Fruit fly (Drosophila melanogaster) whole organism, embryonic: ENCODE data around the gene Trm7-34.

Experiments
- Blimp-1 ChIP-seq: fragments of 200-800 bp; sonication (Bioruptor generic); optimal IDR thresholded peaks from 3 replicates; lab custom pipeline; 2018; ENCODE audit warnings: missing biosample characterization, missing genetic modification characterization, mild to moderate bottlenecking, moderate library complexity, missing genetic modification reagents
- CG10543 ChIP-seq: fragments of 200-800 bp; sonication (Bioruptor generic); optimal IDR thresholded peaks from 3 replicates; lab custom pipeline; 2017; ENCODE audit warnings: missing biosample characterization, mild to moderate bottlenecking, missing genetic modification characterization, moderate library complexity
- CG12071 ChIP-seq: fragments of 200-800 bp; sonication (Bioruptor generic); optimal IDR thresholded peaks from 3 replicates; lab custom pipeline; 2018; ENCODE audit warnings: missing biosample characterization, mild to moderate bottlenecking, missing genetic modification characterization
- CG12659 ChIP-seq: fragments of 200-800 bp; sonication (Bioruptor generic); optimal IDR thresholded peaks from 3 replicates; lab custom pipeline; 2017; ENCODE audit warnings: mild to moderate bottlenecking, missing biosample characterization, missing genetic modification reagents, missing genetic modification characterization
- CG13296 ChIP-seq: fragments of 200-800 bp; sonication (Bioruptor generic); optimal IDR thresholded peaks from 3 replicates; lab custom pipeline; 2018; ENCODE audit warnings: missing biosample characterization, mild to moderate bottlenecking, missing genetic modification characterization
- CG13775 ChIP-seq: fragments of 200-800 bp; sonication (Bioruptor generic); optimal IDR thresholded peaks from 3 replicates; lab custom pipeline; 2017; ENCODE audit warnings: missing biosample characterization, mild to moderate bottlenecking, missing genetic modification characterization
- CG15514 ChIP-seq: fragments of 200-800 bp; sonication (Bioruptor generic); optimal IDR thresholded peaks from 3 replicates; lab custom pipeline; 2017; ENCODE audit warnings: missing biosample characterization, missing genetic modification characterization, mild to moderate bottlenecking, moderate library complexity, missing genetic modification reagents
- CG1603 ChIP-seq: fragments of 200-800 bp; sonication (Bioruptor generic); optimal IDR thresholded peaks from 2 replicates; lab custom pipeline; 2019; ENCODE audit warnings: missing biosample characterization, mild to moderate bottlenecking, missing genetic modification characterization, moderate library complexity
- CG17359 ChIP-seq: fragments of 200-800 bp; sonication (Bioruptor generic); optimal IDR thresholded peaks from 3 replicates; lab custom pipeline; 2018; ENCODE audit warnings: missing biosample characterization, mild to moderate bottlenecking, missing genetic modification characterization, moderate library complexity
- CG17385 ChIP-seq: fragments of 200-800 bp; sonication (Bioruptor generic); optimal IDR thresholded peaks from 3 replicates; lab custom pipeline; 2018; ENCODE audit warnings: missing biosample characterization, mild to moderate bottlenecking, missing genetic modification characterization
- CG2199 ChIP-seq: fragments of 200-800 bp; sonication (Bioruptor generic); IDR thresholded peaks from 3 replicates; pipeline ENCODE4 v1.3.6; 2022; ENCODE audit warnings: missing biosample characterization, missing genetic modification characterization
- CG2712 ChIP-seq: fragments of 200-800 bp; optimal IDR thresholded peaks from 3 replicates; lab custom pipeline; 2019; ENCODE audit warnings: missing biosample characterization, mild to moderate bottlenecking, missing genetic modification characterization, moderate library complexity
- CG31224 ChIP-seq: fragments of 200-800 bp; sonication (Bioruptor generic); IDR thresholded peaks from 2 replicates; pipeline ENCODE4 v1.3.6; 2022; ENCODE audit warnings: missing biosample characterization, missing genetic modification characterization
- CG32532 ChIP-seq: fragments of 200-800 bp; sonication (Bioruptor generic); IDR thresholded peaks from 2 replicates; pipeline ENCODE4 v1.3.6; 2022; ENCODE audit warnings: missing biosample characterization, missing genetic modification characterization
- CG3995 ChIP-seq: fragments of 200-800 bp; sonication (Bioruptor generic); optimal IDR thresholded peaks from 3 replicates; lab custom pipeline; 2016; ENCODE audit warnings: missing biosample characterization, missing genetic modification characterization
- CG5245 ChIP-seq: fragments of 200-800 bp; sonication (Bioruptor generic); optimal IDR thresholded peaks from 3 replicates; lab custom pipeline; 2016; ENCODE audit warnings: missing biosample characterization, missing genetic modification characterization
- CG6689 ChIP-seq: fragments of 200-800 bp; sonication (Bioruptor generic); IDR thresholded peaks from 2 replicates; pipeline ENCODE4 v1.3.6; 2022; ENCODE audit warnings: missing biosample characterization, missing genetic modification characterization
- CG7839 ChIP-seq: fragments of 200-800 bp; sonication (Bioruptor generic); optimal IDR thresholded peaks from 3 replicates; lab custom pipeline; 2018; ENCODE audit warnings: missing biosample characterization, mild to moderate bottlenecking, missing genetic modification characterization, moderate library complexity
- CG8359 ChIP-seq: fragments of 200-800 bp; sonication (Bioruptor generic); optimal IDR thresholded peaks from 2 replicates; lab custom pipeline; 2017; ENCODE audit warnings: missing biosample characterization, mild to moderate bottlenecking, missing genetic modification characterization, borderline replicate concordance
- CG9437 ChIP-seq: fragments of 200-800 bp; sonication (Bioruptor generic); optimal IDR thresholded peaks from 2 replicates; lab custom pipeline; 2018; ENCODE audit warnings: missing biosample characterization, mild to moderate bottlenecking, missing genetic modification characterization
- Drgx ChIP-seq: fragments of 200-800 bp; sonication (Bioruptor generic); IDR thresholded peaks from 2 replicates; pipeline ENCODE4 v1.3.6; 2022; ENCODE audit warnings: missing biosample characterization, missing genetic modification characterization
- E2f2 ChIP-seq: fragments of 200-800 bp; sonication (Bioruptor generic); IDR thresholded peaks from 2 replicates; pipeline ENCODE4 v1.3.6; 2022; ENCODE audit warnings: missing biosample characterization, missing genetic modification characterization
- Ets97D ChIP-seq: fragments of 200-800 bp; sonication (Bioruptor generic); optimal IDR thresholded peaks from 3 replicates; lab custom pipeline; 2016; ENCODE audit warnings: missing biosample characterization, missing genetic modification characterization
- H15 ChIP-seq: fragments of 200-800 bp; sonication (Bioruptor generic); IDR thresholded peaks from 3 replicates; pipeline ENCODE4 v1.3.6; 2022; ENCODE audit warnings: missing biosample characterization, missing genetic modification characterization
- HLHmδ ChIP-seq: fragments of 200-800 bp; sonication (Bioruptor generic); optimal IDR thresholded peaks from 2 replicates; lab custom pipeline; 2018; ENCODE audit warnings: missing biosample characterization, mild to moderate bottlenecking, missing genetic modification characterization, moderate library complexity
- Hand ChIP-seq: fragments of 200-800 bp; sonication (Bioruptor generic); optimal IDR thresholded peaks from 2 replicates; lab custom pipeline; 2017; ENCODE audit warnings: mild to moderate bottlenecking, missing biosample characterization, missing genetic modification reagents, missing genetic modification characterization
- HmgZ ChIP-seq: fragments of 200-800 bp; sonication (Bioruptor generic); optimal IDR thresholded peaks from 2 replicates; lab custom pipeline; 2018; ENCODE audit warnings: missing biosample characterization, mild to moderate bottlenecking, missing genetic modification characterization
- Max ChIP-seq: fragments of 200-800 bp; sonication (Bioruptor generic); optimal IDR thresholded peaks from 2 replicates; lab custom pipeline; 2016; ENCODE audit warnings: missing biosample characterization, mild to moderate bottlenecking, missing genetic modification characterization
- NK7.1 ChIP-seq: fragments of 200-800 bp; sonication (Bioruptor generic); optimal IDR thresholded peaks from 3 replicates; lab custom pipeline; 2016; ENCODE audit warnings: missing biosample characterization, missing genetic modification characterization
- Six4 ChIP-seq: fragments of 200-800 bp; sonication (Bioruptor generic); optimal IDR thresholded peaks from 2 replicates; lab custom pipeline; 2016; ENCODE audit warnings: missing biosample characterization, missing genetic modification characterization
- Ssrp ChIP-seq: fragments of 200-800 bp; sonication (Bioruptor generic); optimal IDR thresholded peaks from 2 replicates; lab custom pipeline; 2018; ENCODE audit warnings: missing biosample characterization, mild to moderate bottlenecking, missing genetic modification characterization, moderate library complexity
- al ChIP-seq: fragments of 200-800 bp; sonication (Bioruptor generic); IDR thresholded peaks from 2 replicates; pipeline ENCODE4 v1.3.6; 2022; ENCODE audit warnings: missing biosample characterization, missing genetic modification characterization
- amos ChIP-seq: fragments of 200-800 bp; sonication (Bioruptor generic); IDR thresholded peaks from 2 replicates; pipeline ENCODE4 v1.3.6; 2022; ENCODE audit warnings: missing biosample characterization, missing genetic modification characterization; ENCODE audit not compliant: partially characterized antibody
- bab2 ChIP-seq: fragments of 200-800 bp; sonication (Bioruptor generic); optimal IDR thresholded peaks from 2 replicates; lab custom pipeline; 2016; ENCODE audit warnings: missing biosample characterization, missing genetic modification characterization
- bsh ChIP-seq, 2 experiments: fragments of 200-800 bp; sonication (Bioruptor generic); optimal IDR thresholded peaks; 2 replicates each; lab custom pipeline; 2017 to 2018; ENCODE audit warnings: mild to moderate bottlenecking in 2 of 2, missing biosample characterization in 2 of 2, missing genetic modification characterization in 2 of 2, moderate library complexity in 1 of 2
- eve ChIP-seq, 2 experiments: fragments of >200 bp; optimal IDR thresholded peaks; 2 replicates each; lab custom pipeline; 2017; ENCODE audit warnings: missing biosample characterization in 2 of 2, missing genetic modification characterization in 2 of 2
- fd102C ChIP-seq: fragments of 200-800 bp; sonication (Bioruptor generic); optimal IDR thresholded peaks from 2 replicates; lab custom pipeline; 2018; ENCODE audit warnings: missing biosample characterization, mild to moderate bottlenecking, missing genetic modification characterization, moderate library complexity
- gcm ChIP-seq: fragments of 200-800 bp; sonication (Bioruptor generic); optimal IDR thresholded peaks from 2 replicates; lab custom pipeline; 2019; ENCODE audit warnings: missing biosample characterization, mild to moderate bottlenecking, missing genetic modification characterization, moderate library complexity
- luna ChIP-seq: fragments of 200-800 bp; sonication (Bioruptor generic); optimal IDR thresholded peaks from 2 replicates; lab custom pipeline; 2016; ENCODE audit warnings: missing biosample characterization, missing genetic modification characterization
- mam ChIP-seq: fragments of 200-800 bp; sonication (Bioruptor generic); optimal IDR thresholded peaks from 3 replicates; lab custom pipeline; 2016; ENCODE audit warnings: missing biosample characterization, missing genetic modification characterization
- phol ChIP-seq: fragments of 200-800 bp; sonication (Bioruptor generic); optimal IDR thresholded peaks from 3 replicates; lab custom pipeline; 2018; ENCODE audit warnings: missing biosample characterization, mild to moderate bottlenecking, missing genetic modification characterization, moderate library complexity
- pzg ChIP-seq: fragments of 200-800 bp; sonication (Bioruptor generic); optimal IDR thresholded peaks from 3 replicates; lab custom pipeline; 2018; ENCODE audit warnings: missing biosample characterization, mild to moderate bottlenecking, missing genetic modification characterization, moderate library complexity
- sisA ChIP-seq: fragments of 200-800 bp; sonication (Bioruptor generic); IDR thresholded peaks from 2 replicates; pipeline ENCODE4 v1.3.6; 2022; ENCODE audit warnings: missing biosample characterization, missing genetic modification characterization
- stc ChIP-seq: fragments of 200-800 bp; sonication (Bioruptor generic); IDR thresholded peaks from 2 replicates; pipeline ENCODE4 v1.3.6; 2022; ENCODE audit warnings: missing biosample characterization, missing genetic modification characterization
- tio ChIP-seq: fragments of 200-800 bp; sonication (Bioruptor generic); optimal IDR thresholded peaks from 2 replicates; lab custom pipeline; 2017; ENCODE audit warnings: missing biosample characterization, missing genetic modification characterization, inconsistent platforms
- unpg ChIP-seq: fragments of 200-800 bp; sonication (Bioruptor generic); optimal IDR thresholded peaks from 3 replicates; lab custom pipeline; 2018; ENCODE audit warnings: missing biosample characterization, mild to moderate bottlenecking, missing genetic modification characterization, moderate library complexity
- usp ChIP-seq: fragments of >200 bp; optimal IDR thresholded peaks from 2 replicates; lab custom pipeline; 2017; ENCODE audit warnings: missing biosample characterization, missing genetic modification characterization
- zfh2 ChIP-seq: fragments of 200-800 bp; sonication (Bioruptor generic); optimal IDR thresholded peaks from 2 replicates; lab custom pipeline; 2016; ENCODE audit warnings: missing biosample characterization, missing genetic modification characterization

Trm7-34 gene

dm6 chr3R:21151090-21151870 lies 17.6 kb upstream of the Trm7-34 start (continued):
- TF ChIP-seq CG13296: peak; percentile 44
- no peak for TF ChIP-seq luna
- TF ChIP-seq al: peak; percentile 45
- TF ChIP-seq Six4 (GFP tag; lab: Kevin White, UChicago): peak; percentile 37
- TF ChIP-seq zfh2 (GFP tag; lab: Kevin White, UChicago): peak; percentile 7
- TF ChIP-seq CG1603 (tag; lab: Kevin White, UChicago): peak; percentile 49
- TF ChIP-seq gcm (GFP tag; lab: Kevin White, UChicago): peak; percentile 26
- TF ChIP-seq CG12659 (GFP tag; lab: Kevin White, UChicago): peak; percentile 55
- TF ChIP-seq CG3995 (GFP tag; lab: Kevin White, UChicago): no peak
- TF ChIP-seq sisA: peak; percentile 52
- TF ChIP-seq E2f2 (GFP tag; lab: Robert Waterston, UW): peak; percentile 35; the same call in 1 of the 2 replicates
- peak; percentile 51 for TF ChIP-seq Ssrp (tag; lab: Kevin White, UChicago)
- TF ChIP-seq unpg (GFP tag; lab: Kevin White, UChicago): peak; percentile 61
- peak in 1 of 2 experiments; percentile 56 for TF ChIP-seq bsh (GFP tag; optimal IDR thresholded peaks at IDR 0.05; lab: Kevin White, UChicago)
- peak; percentile 52 for TF ChIP-seq CG31224
- no peak for TF ChIP-seq HLHmδ (GFP tag; lab: Kevin White, UChicago)
- peak; percentile 8 for TF ChIP-seq Ets97D (GFP tag; lab: Kevin White, UChicago)
- peak; percentile 16 for TF ChIP-seq NK7.1
- peak; percentile 49 for TF ChIP-seq tio
- TF ChIP-seq mam: peak; percentile 53
- no peak for TF ChIP-seq amos (GFP tag; lab: Robert Waterston, UW)
- peak; percentile 31 for TF ChIP-seq HmgZ
- no peak for TF ChIP-seq CG5245 (GFP tag; lab: Kevin White, UChicago)
- TF ChIP-seq fd102C: no peak
- TF ChIP-seq H15 (GFP tag; lab: Robert Waterston, UW): 0 out of 3 replicates have a peak, but pooled peaks have one; percentile 34
- TF ChIP-seq CG10543: peak; percentile 72
- peak; percentile 60 for TF ChIP-seq CG17385 (GFP tag; lab: Kevin White, UChicago)
- TF ChIP-seq CG12071 (GFP tag; lab: Kevin White, UChicago): peak; percentile 50
- TF ChIP-seq Blimp-1: peak; percentile 38
- TF ChIP-seq CG15514 (GFP tag; lab: Kevin White, UChicago): peak; percentile 46
- TF ChIP-seq CG8359 (GFP tag; lab: Kevin White, UChicago): no peak
- peak; percentile 58 for TF ChIP-seq Drgx (GFP tag; lab: Robert Waterston, UW)
- no peak for TF ChIP-seq CG2199 (GFP tag; lab: Robert Waterston, UW)
- TF ChIP-seq phol (tag; lab: Kevin White, UChicago): peak; percentile 54
- TF ChIP-seq bab2 (GFP tag; lab: Kevin White, UChicago): peak; percentile 68
- TF ChIP-seq CG9437 (GFP tag; lab: Kevin White, UChicago): peak; percentile 7
- TF ChIP-seq Max (GFP tag; lab: Kevin White, UChicago): peak; percentile 23
- peak; percentile 78 for TF ChIP-seq CG17359 (tag; lab: Kevin White, UChicago)
- TF ChIP-seq CG2712 (tag; lab: Kevin White, UChicago): peak; percentile 68
- peak; percentile 62 for TF ChIP-seq CG7839 (tag; lab: Kevin White, UChicago)
- TF ChIP-seq CG32532 (GFP tag; lab: Robert Waterston, UW): peak; percentile 83
- TF ChIP-seq Hand (GFP tag; lab: Kevin White, UChicago): peak; percentile 34
- peak; percentile 53; the same call in 1 of the 2 replicates for TF ChIP-seq CG6689 (GFP tag; lab: Robert Waterston, UW)
- TF ChIP-seq eve (GFP tag; optimal IDR thresholded peaks at IDR 0.05; lab: Kevin White, UChicago): no peak
- peak; percentile 52; the same call in 1 of the 2 replicates for TF ChIP-seq stc
- TF ChIP-seq CG13775 (GFP tag; lab: Kevin White, UChicago): no peak
- no peak for TF ChIP-seq pzg (GFP tag; lab: Kevin White, UChicago)
- no peak for TF ChIP-seq usp
